Worm (Caenorhabditis elegans) whole organism, L4 larva: Measurements from ENCODE around the gene fzr-1.

Experiments
- D1046.2 ChIP-seq: fragments of 200-800 bp; sonication (Bioruptor generic); IDR thresholded peaks from 2 replicates; pipeline ENCODE4 v1.3.6; 2022; ENCODE audit warnings: missing genetic modification characterization, missing compliant biosample characterization
- F10B5.3 ChIP-seq: sonication (generic microtip); optimal IDR thresholded peaks from 2 replicates; lab custom pipeline; 2016; ENCODE audit warnings: mild to moderate bottlenecking, missing genetic modification characterization, missing compliant biosample characterization
- F26F4.8 ChIP-seq: fragments of 200-800 bp; sonication (Bioruptor generic); conservative IDR thresholded peaks from 2 replicates; pipeline ENCODE4 v1.3.6; 2022; ENCODE audit warnings: missing genetic modification characterization, missing compliant biosample characterization
- F37D6.2 ChIP-seq: sonication (generic microtip); optimal IDR thresholded peaks from 2 replicates; lab custom pipeline; 2016; ENCODE audit warnings: mild to moderate bottlenecking, missing genetic modification characterization, missing compliant biosample characterization
- F49E8.2 ChIP-seq: sonication (generic microtip); optimal IDR thresholded peaks from 2 replicates; lab custom pipeline; 2016; ENCODE audit warnings: missing compliant biosample characterization, mild to moderate bottlenecking, missing genetic modification characterization, borderline replicate concordance
- T20F7.1 ChIP-seq: fragments of 200-800 bp; sonication (Bioruptor generic); optimal IDR thresholded peaks from 2 replicates; lab custom pipeline; 2018; ENCODE audit warnings: mild to moderate bottlenecking, missing genetic modification characterization, missing compliant biosample characterization
- T26A8.4 ChIP-seq: fragments of 200-800 bp; sonication (Bioruptor generic); IDR thresholded peaks from 2 replicates; pipeline ENCODE4 v1.3.6; 2022; ENCODE audit warnings: missing genetic modification characterization, missing compliant biosample characterization
- Y5F2A.4 ChIP-seq: fragments of 200-800 bp; sonication (Bioruptor generic); optimal IDR thresholded peaks from 2 replicates; lab custom pipeline; 2018; ENCODE audit warnings: mild to moderate bottlenecking, missing genetic modification characterization, missing compliant biosample characterization
- Y75B8A.6 ChIP-seq: fragments of 200-800 bp; sonication (Bioruptor generic); IDR thresholded peaks from 2 replicates; pipeline ENCODE4 v1.3.6; 2022; ENCODE audit warnings: missing genetic modification reagents, missing genetic modification characterization, missing compliant biosample characterization
- ZK546.5 ChIP-seq, 2 experiments: sonication (generic microtip); optimal IDR thresholded peaks; 2 replicates each; lab custom pipeline; 2017; ENCODE audit warnings: missing biosample characterization in 2 of 2, missing genetic modification characterization in 2 of 2
- aha-1 ChIP-seq: fragments of 150-350 bp; peaks from one replicate; lab custom pipeline; 2014; ENCODE audit warnings: missing biosample characterization, missing genetic modification characterization
- ama-1 ChIP-seq: fragments of 150-350 bp; optimal IDR thresholded peaks from 2 replicates; lab custom pipeline; 2014; ENCODE audit warnings: inconsistent platforms, mixed read lengths
- ceh-28 ChIP-seq: fragments of 150-350 bp; optimal IDR thresholded peaks from 2 replicates; lab custom pipeline; 2014; ENCODE audit warnings: missing biosample characterization, missing genetic modification reagents, missing genetic modification characterization
- ceh-44 ChIP-seq: fragments of 200-800 bp; sonication (Bioruptor generic); IDR thresholded peaks from 2 replicates; pipeline ENCODE4 v1.3.6; 2022; ENCODE audit warnings: missing genetic modification reagents, missing genetic modification characterization, missing compliant biosample characterization
- ceh-62 ChIP-seq: sonication (generic microtip); optimal IDR thresholded peaks from 2 replicates; lab custom pipeline; 2017; ENCODE audit warnings: missing biosample characterization, missing genetic modification characterization
- dmd-6 ChIP-seq: fragments of 200-800 bp; sonication (Bioruptor generic); IDR thresholded peaks from 2 replicates; pipeline ENCODE4 v1.3.6; 2022; ENCODE audit warnings: missing genetic modification reagents, missing genetic modification characterization, missing compliant biosample characterization
- duxl-1 ChIP-seq: sonication (generic microtip); optimal IDR thresholded peaks from 2 replicates; lab custom pipeline; 2016; ENCODE audit warnings: mild to moderate bottlenecking, missing genetic modification characterization, moderate library complexity, missing compliant biosample characterization; ENCODE audit not compliant: poor library complexity
- egl-27 ChIP-seq: sonication (generic microtip); optimal IDR thresholded peaks from 3 replicates; lab custom pipeline; 2017; ENCODE audit warnings: missing biosample characterization, missing genetic modification reagents, missing genetic modification characterization
- fos-1 ChIP-seq: fragments of 150-350 bp; optimal IDR thresholded peaks from 2 replicates; lab custom pipeline; 2014; ENCODE audit warnings: missing biosample characterization, missing genetic modification characterization
- hif-1 ChIP-seq, 2 experiments: sonication (generic microtip); optimal IDR thresholded peaks; 2 replicates each; lab custom pipeline; 2016 to 2017; ENCODE audit warnings: missing compliant biosample characterization in 2 of 2, missing genetic modification characterization in 2 of 2, missing genetic modification reagents in 2 of 2, missing genotype in 2 of 2, mild to moderate bottlenecking in 1 of 2
- hmg-1.1 ChIP-seq: fragments of 200-800 bp; sonication (Bioruptor generic); IDR thresholded peaks from 2 replicates; pipeline ENCODE4 v1.3.6; 2022; ENCODE audit warnings: missing genetic modification reagents, missing genetic modification characterization, missing compliant biosample characterization
- lim-7 ChIP-seq: fragments of 200-800 bp; sonication (Bioruptor generic); IDR thresholded peaks from 2 replicates; pipeline ENCODE4 v1.3.6; 2022; ENCODE audit warnings: missing genetic modification characterization, missing compliant biosample characterization
- lin-13 ChIP-seq: fragments of 150-350 bp; optimal IDR thresholded peaks from 2 replicates; lab custom pipeline; 2014; ENCODE audit warnings: missing biosample characterization, missing genetic modification reagents, missing genetic modification characterization
- lin-15B ChIP-seq: fragments of 150-350 bp; sonication (generic microtip); optimal IDR thresholded peaks from 3 replicates; lab custom pipeline; 2014; ENCODE audit warnings: missing biosample characterization, missing genetic modification characterization
- lin-38 ChIP-seq: fragments of 200-800 bp; sonication (Bioruptor generic); IDR thresholded peaks from 2 replicates; pipeline ENCODE4 v1.3.6; 2022; ENCODE audit warnings: missing genetic modification reagents, missing genetic modification characterization, missing compliant biosample characterization
- lir-3 ChIP-seq: sonication (generic microtip); optimal IDR thresholded peaks from 2 replicates; lab custom pipeline; 2016; ENCODE audit warnings: mild to moderate bottlenecking, missing genetic modification characterization, missing compliant biosample characterization
- madf-9 ChIP-seq: fragments of 200-800 bp; sonication (Bioruptor generic); conservative IDR thresholded peaks from 2 replicates; pipeline ENCODE4 v1.3.6; 2022; ENCODE audit warnings: missing genetic modification reagents, missing genetic modification characterization, missing compliant biosample characterization
- mep-1 ChIP-seq: fragments of 150-350 bp; sonication (generic microtip); optimal IDR thresholded peaks from 3 replicates; lab custom pipeline; 2014; ENCODE audit warnings: missing biosample characterization, missing genetic modification characterization
- mxl-2 ChIP-seq: fragments of 200-800 bp; sonication (Bioruptor generic); conservative IDR thresholded peaks from 2 replicates; pipeline ENCODE4 v1.3.6; 2022; ENCODE audit warnings: missing genetic modification reagents, missing genetic modification characterization, missing compliant biosample characterization
- nhr-102 ChIP-seq: sonication (generic microtip); optimal IDR thresholded peaks from 2 replicates; lab custom pipeline; 2016; ENCODE audit warnings: mild to moderate bottlenecking, missing genetic modification characterization, moderate library complexity, missing compliant biosample characterization
- nhr-111 ChIP-seq: fragments of 200-800 bp; sonication (Bioruptor generic); optimal IDR thresholded peaks from 2 replicates; lab custom pipeline; 2018; ENCODE audit warnings: mild to moderate bottlenecking, missing genetic modification characterization, missing compliant biosample characterization
- nhr-25 ChIP-seq: sonication (generic microtip); optimal IDR thresholded peaks from 2 replicates; lab custom pipeline; 2017; ENCODE audit warnings: missing genetic modification characterization, mild to moderate bottlenecking, missing compliant biosample characterization, antibody characterized with exemption, moderate library complexity, borderline replicate concordance; ENCODE audit not compliant: insufficient read depth
- nhr-42 ChIP-seq: fragments of 200-800 bp; sonication (Bioruptor generic); IDR thresholded peaks from 2 replicates; pipeline ENCODE4 v1.3.6; 2022; ENCODE audit warnings: missing genetic modification characterization, missing compliant biosample characterization
- pha-4 ChIP-seq, 2 experiments: fragments of 150-350 bp in 1 of 2; fragments of 200-800 bp in 1 of 2; sonication (Bioruptor generic) in 1 of 2; IDR thresholded peaks in 1 of 2; optimal IDR thresholded peaks in 1 of 2; 2 replicates each; pipeline versions ENCODE4 v1.3.6 to Lab custom; 2014 to 2022; ENCODE audit warnings: missing genetic modification characterization in 2 of 2, missing genetic modification reagents in 2 of 2, missing biosample characterization in 1 of 2, missing compliant biosample characterization in 1 of 2
- sdz-12 ChIP-seq: fragments of 200-800 bp; sonication (Bioruptor generic); optimal IDR thresholded peaks from 2 replicates; lab custom pipeline; 2018; ENCODE audit warnings: mild to moderate bottlenecking, missing genetic modification characterization, missing compliant biosample characterization
- snpc-1.2 ChIP-seq: fragments of 200-800 bp; sonication (Bioruptor generic); IDR thresholded peaks from 2 replicates; pipeline ENCODE4 v1.3.6; 2022; ENCODE audit warnings: missing genetic modification reagents, missing genetic modification characterization, missing compliant biosample characterization
- spr-3 ChIP-seq: fragments of 200-800 bp; sonication (Bioruptor generic); optimal IDR thresholded peaks from 2 replicates; lab custom pipeline; 2018; ENCODE audit warnings: mild to moderate bottlenecking, missing genetic modification characterization, missing compliant biosample characterization
- unc-130 ChIP-seq: sonication (generic microtip); optimal IDR thresholded peaks from 2 replicates; lab custom pipeline; 2016; ENCODE audit warnings: missing genetic modification reagents, missing genetic modification characterization, missing compliant biosample characterization
- zag-1 ChIP-seq: fragments of 150-350 bp; optimal IDR thresholded peaks from 2 replicates; lab custom pipeline; 2014; ENCODE audit warnings: missing biosample characterization, missing genetic modification characterization
- zfp-2 ChIP-seq: sonication (generic microtip); optimal IDR thresholded peaks from 2 replicates; lab custom pipeline; 2016; ENCODE audit warnings: mild to moderate bottlenecking, missing genetic modification characterization, missing compliant biosample characterization
- zfp-3 ChIP-seq: fragments of 200-800 bp; sonication (Bioruptor generic); conservative IDR thresholded peaks from 2 replicates; pipeline ENCODE4 v1.3.6; 2022; ENCODE audit warnings: missing genetic modification reagents, missing genetic modification characterization, missing compliant biosample characterization
- zip-2 ChIP-seq: fragments of 150-350 bp; optimal IDR thresholded peaks from 2 replicates; lab custom pipeline; 2014; ENCODE audit warnings: missing biosample characterization, missing genetic modification characterization

The fzr-1 gene

DNA sequence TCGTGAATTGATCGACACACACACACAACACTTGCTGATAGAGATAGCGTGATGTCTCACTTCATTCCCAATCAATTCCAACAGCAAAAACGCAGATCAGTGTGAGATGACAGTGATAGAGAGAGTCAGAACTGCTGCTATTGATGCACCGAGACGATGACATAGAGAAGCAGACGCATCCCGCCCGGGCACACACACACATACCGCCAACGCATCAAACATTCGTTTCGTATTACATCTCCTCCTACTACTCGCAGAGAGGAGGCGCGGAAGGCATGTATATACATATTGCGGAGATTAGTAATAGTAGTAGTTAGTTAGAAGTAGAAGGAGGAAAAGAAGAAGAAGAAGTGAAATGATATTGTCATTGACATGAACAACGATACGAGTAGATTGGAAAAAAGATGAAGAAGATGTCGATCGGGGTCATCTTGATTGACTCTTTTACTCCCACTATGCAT lies 24.8 kb downstream of the fzr-1 start (continued):
- TF ChIP-seq zag-1 (tag; lab: Kevin White, UChicago) (no peak), ceh-62 (tag; lab: Kevin White, UChicago) (no peak), mxl-2 (0 out of 2 replicates have a peak, but pooled peaks have one; percentile 33), ZK546.5 (tag; optimal IDR thresholded peaks at IDR 0.05; lab: Kevin White, UChicago) (no peak), F26F4.8 (no peak), lin-13 (GFP tag; lab: Kevin White, UChicago) (no peak), aha-1 (tag; lab: Kevin White, UChicago) (peak; percentile 76), ceh-28 (tag; lab: Kevin White, UChicago) (peak; percentile 22), zfp-3 (GFP tag; lab: Robert Waterston, UW) (no peak), snpc-1.2 (GFP tag; lab: Robert Waterston, UW) (no peak), nhr-42 (no peak), zfp-2 (tag; lab: Kevin White, UChicago) (no peak), zip-2 (no peak), unc-130 (GFP tag; lab: Kevin White, UChicago) (no peak), F49E8.2 (tag; lab: Kevin White, UChicago) (no peak), lin-38 (GFP tag; lab: Robert Waterston, UW) (peak; percentile 36), Y5F2A.4 (GFP tag; lab: Kevin White, UChicago) (no peak), dmd-6 (GFP tag; lab: Robert Waterston, UW) (peak; percentile 76), hif-1 (tag; optimal IDR thresholded peaks at IDR 0.05; lab: Kevin White, UChicago) (no peak), spr-3 (GFP tag; lab: Kevin White, UChicago) (no peak)

DNA sequence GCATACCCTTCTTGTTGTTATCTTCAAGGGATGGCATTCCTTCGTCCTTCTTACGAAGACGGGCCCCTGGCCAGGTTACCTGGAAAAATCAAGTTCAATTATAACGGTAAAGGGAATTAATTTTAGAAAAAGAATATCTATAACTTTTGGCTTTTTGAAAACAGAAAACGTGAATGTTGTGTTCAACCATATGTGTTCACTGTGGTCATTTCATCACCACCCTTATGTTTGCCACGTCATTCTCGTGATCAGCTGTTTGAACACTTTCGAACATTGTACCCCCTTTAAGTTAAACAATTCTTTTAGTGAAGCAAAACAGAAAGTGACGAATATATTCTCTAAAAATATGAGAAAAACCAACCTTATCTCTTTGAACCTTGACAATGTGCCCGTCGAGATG lies 25.5 kb downstream of the fzr-1 start:
- no peak for TF ChIP-seq D1046.2 (GFP tag; lab: Robert Waterston, UW)
- peak; percentile 31; the same call in 1 of the 2 replicates for TF ChIP-seq lim-7 (GFP tag; lab: Robert Waterston, UW)
- 0 out of 2 replicates have a peak, but pooled peaks have one; percentile 32 for TF ChIP-seq Y75B8A.6
- TF ChIP-seq egl-27, result no peak
- TF ChIP-seq, all 104 proteins: peak for 2

DNA sequence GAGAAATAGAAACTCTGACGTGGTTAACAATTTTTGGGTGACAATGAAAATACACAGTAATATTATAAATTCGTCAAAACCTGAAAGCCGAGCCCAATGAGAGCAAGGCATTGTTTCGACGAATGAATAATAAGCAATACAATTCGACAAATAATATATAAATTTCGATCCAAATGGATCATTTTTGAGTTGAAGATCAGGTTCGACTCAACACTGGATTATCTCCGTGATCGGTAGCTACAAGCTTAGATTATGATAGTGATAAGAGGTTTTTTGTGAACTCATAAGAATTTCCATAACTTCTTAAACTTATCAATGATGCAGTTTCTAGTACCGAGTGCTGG lies 26.4 kb downstream of the fzr-1 start:
- TF ChIP-seq dmd-6 (GFP tag; lab: Robert Waterston, UW) (peak; percentile 19; the same call in 1 of the 2 replicates), ceh-44 (0 out of 2 replicates have a peak, but pooled peaks have one; percentile 7), spr-3 (GFP tag; lab: Kevin White, UChicago) (no peak), lin-15B (tag; lab: Kevin White, UChicago) (peak; percentile 12), lir-3 (tag; lab: Kevin White, UChicago) (no peak), aha-1 (tag; lab: Kevin White, UChicago) (peak; percentile 76), duxl-1 (tag; lab: Kevin White, UChicago) (peak; percentile 10), fos-1 (tag; lab: Kevin White, UChicago) (peak; percentile 27)

DNA sequence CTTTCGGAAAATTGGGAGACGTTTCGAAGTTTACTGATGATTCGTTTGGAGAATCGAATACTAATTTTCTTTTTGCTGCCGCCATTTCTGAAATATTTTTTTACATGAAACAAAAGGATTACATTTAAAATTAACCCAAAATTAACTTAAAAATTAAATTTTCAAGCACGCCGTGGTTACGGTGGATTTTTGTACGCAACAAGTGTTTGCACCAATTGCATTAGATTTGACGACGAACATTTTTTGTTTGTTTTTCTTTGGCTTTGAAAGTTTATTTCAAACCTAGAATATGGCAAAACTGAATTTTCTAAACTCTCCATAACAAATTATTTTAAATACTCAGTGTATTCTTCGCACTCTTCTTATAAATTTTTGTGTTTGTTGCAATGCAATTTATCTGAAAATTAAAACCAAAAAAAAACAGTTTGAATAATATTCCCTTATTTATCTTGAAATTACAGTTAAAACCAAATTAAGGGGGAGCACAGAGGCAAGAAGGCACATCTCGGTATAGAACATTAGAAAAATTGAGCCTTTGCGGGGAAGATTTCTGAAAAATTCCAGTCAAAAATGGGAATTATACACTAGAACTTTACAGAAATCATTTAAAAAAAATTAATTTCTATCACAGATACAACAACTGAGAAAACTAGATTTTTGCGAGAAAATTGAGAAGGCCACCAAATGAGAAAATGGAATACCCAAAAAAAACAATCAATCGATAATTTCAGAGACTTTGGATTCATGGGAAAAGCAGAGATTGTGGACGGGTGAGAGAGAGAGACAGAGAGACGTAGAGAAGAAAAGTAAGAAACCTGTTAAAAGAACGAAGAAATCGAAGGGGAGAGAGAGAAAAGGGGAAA lies 27.0 kb downstream of the fzr-1 start, which contains the start of gene hal-3:
Gene hal-3, minus strand, starts transcription at position 87 of the 863 bp plus-strand sequence.
- TF ChIP-seq madf-9 (0 out of 2 replicates have a peak, but pooled peaks have one; percentile 4), F10B5.3 (peak; percentile 25), F37D6.2 (tag; lab: Kevin White, UChicago) (no peak), hif-1 (tag; optimal IDR thresholded peaks at IDR 0.05; lab: Kevin White, UChicago) (peak in 1 of 2 experiments; percentile 18), sdz-12 (GFP tag; lab: Kevin White, UChicago) (peak; percentile 18), nhr-102 (tag; lab: Kevin White, UChicago) (peak; percentile 18), unc-130 (GFP tag; lab: Kevin White, UChicago) (no peak), T20F7.1 (no peak), hmg-1.1 (GFP tag; lab: Robert Waterston, UW) (peak; percentile 14; the same call in 1 of the 2 replicates), T26A8.4 (GFP tag; lab: Robert Waterston, UW) (peak; percentile 39; the same call in 1 of the 2 replicates), pha-4 (GFP tag; IDR thresholded peaks at IDR 0.05; lab: Robert Waterston, UW) (peak; percentile 42), pha-4 (tag; optimal IDR thresholded peaks at IDR 0.05; lab: Kevin White, UChicago) (no peak), nhr-25 (tag; lab: Kevin White, UChicago) (peak; percentile 20), lin-38 (GFP tag; lab: Robert Waterston, UW) (0 out of 2 replicates have a peak, but pooled peaks have one; percentile 33), ama-1 (peak; percentile 47), nhr-111 (GFP tag; lab: Kevin White, UChicago) (no peak), zfp-3 (GFP tag; lab: Robert Waterston, UW) (peak; percentile 80), mep-1 (tag; lab: Kevin White, UChicago) (peak; percentile 31)
